Worm (Caenorhabditis elegans) whole organism, L2 larva: Measurements from ENCODE around the gene Y53C12B.1.
A peak's percentile ranks its signal among the peaks of the same experiment; 100 is the strongest.

Experiments used
- C34F6.9 ChIP-seq: fragments of 150-350 bp; optimal IDR thresholded peaks from 2 replicates; lab custom pipeline; 2014; ENCODE audit warnings: missing biosample characterization, missing genetic modification characterization
- F13H6.1 ChIP-seq: sonication (generic microtip); optimal IDR thresholded peaks from 2 replicates; lab custom pipeline; 2016; ENCODE audit warnings: missing genetic modification characterization, missing compliant biosample characterization
- R02D3.7 ChIP-seq: fragments of 150-350 bp; optimal IDR thresholded peaks from 2 replicates; lab custom pipeline; 2014; ENCODE audit warnings: missing biosample characterization, missing genetic modification characterization
- Y55F3AM.14 ChIP-seq: fragments of 200-800 bp; sonication (Bioruptor generic); optimal IDR thresholded peaks from 2 replicates; lab custom pipeline; 2018; ENCODE audit warnings: mild to moderate bottlenecking, missing genetic modification characterization, missing compliant biosample characterization
- ZK546.5 ChIP-seq: sonication (generic microtip); optimal IDR thresholded peaks from 2 replicates; lab custom pipeline; 2017; ENCODE audit warnings: missing biosample characterization, missing genetic modification characterization
- aly-2 ChIP-seq: fragments of 150-350 bp; optimal IDR thresholded peaks from 2 replicates; lab custom pipeline; 2014; ENCODE audit warnings: missing biosample characterization, missing genetic modification characterization
- blmp-1 ChIP-seq: sonication (generic microtip); optimal IDR thresholded peaks from 2 replicates; lab custom pipeline; 2017; ENCODE audit warnings: missing genetic modification characterization, mild to moderate bottlenecking, missing compliant biosample characterization, antibody characterized with exemption, moderate library complexity; ENCODE audit not compliant: insufficient read depth
- ceh-16 ChIP-seq: fragments of 150-350 bp; optimal IDR thresholded peaks from 2 replicates; lab custom pipeline; 2014; ENCODE audit warnings: missing biosample characterization, missing genetic modification characterization
- crh-2 ChIP-seq: sonication (generic microtip); optimal IDR thresholded peaks from 2 replicates; lab custom pipeline; 2017; ENCODE audit warnings: missing biosample characterization, missing genetic modification characterization
- egl-27 ChIP-seq: sonication (generic microtip); optimal IDR thresholded peaks from 3 replicates; lab custom pipeline; 2017; ENCODE audit warnings: missing biosample characterization, missing genetic modification reagents, missing genetic modification characterization
- elt-1 ChIP-seq: fragments of 150-350 bp; optimal IDR thresholded peaks from 2 replicates; lab custom pipeline; 2014; ENCODE audit warnings: missing biosample characterization, missing genetic modification characterization
- elt-3 ChIP-seq: sonication (generic microtip); optimal IDR thresholded peaks from 2 replicates; lab custom pipeline; 2017; ENCODE audit warnings: missing biosample characterization, missing genetic modification characterization
- fos-1 ChIP-seq: fragments of 150-350 bp; optimal IDR thresholded peaks from 2 replicates; lab custom pipeline; 2014; ENCODE audit warnings: missing biosample characterization, missing genetic modification characterization
- gmeb-1 ChIP-seq: fragments of 150-350 bp; optimal IDR thresholded peaks from 2 replicates; lab custom pipeline; 2014; ENCODE audit warnings: missing biosample characterization, missing genetic modification characterization
- lsy-2 ChIP-seq, 2 experiments: fragments of 150-350 bp in 1 of 2; sonication (generic microtip) in 1 of 2; optimal IDR thresholded peaks; 2 replicates each; lab custom pipeline; 2014 to 2017; ENCODE audit warnings: missing biosample characterization in 2 of 2, missing genetic modification characterization in 2 of 2
- mbf-1 ChIP-seq: sonication (generic microtip); optimal IDR thresholded peaks from 2 replicates; lab custom pipeline; 2017; ENCODE audit warnings: missing biosample characterization, missing genetic modification characterization
- mdl-1 ChIP-seq, 2 experiments: fragments of 150-350 bp in 1 of 2; sonication (generic microtip) in 1 of 2; optimal IDR thresholded peaks; 2 replicates each; lab custom pipeline; 2017; ENCODE audit warnings: missing biosample characterization in 2 of 2, missing genetic modification characterization in 2 of 2
- nhr-10 ChIP-seq: sonication (generic microtip); optimal IDR thresholded peaks from 2 replicates; lab custom pipeline; 2017; ENCODE audit warnings: missing biosample characterization, missing genetic modification characterization
- nhr-12 ChIP-seq: fragments of 150-350 bp; optimal IDR thresholded peaks from 2 replicates; lab custom pipeline; 2014; ENCODE audit warnings: missing biosample characterization, missing genetic modification characterization
- nhr-129 ChIP-seq: fragments of 150-350 bp; optimal IDR thresholded peaks from 2 replicates; lab custom pipeline; 2014; ENCODE audit warnings: missing biosample characterization, missing genetic modification characterization
- nhr-21 ChIP-seq: fragments of 150-350 bp; optimal IDR thresholded peaks from 2 replicates; lab custom pipeline; 2014; ENCODE audit warnings: missing biosample characterization, missing genetic modification characterization
- nhr-237 ChIP-seq: fragments of 150-350 bp; optimal IDR thresholded peaks from 2 replicates; lab custom pipeline; 2014; ENCODE audit warnings: missing biosample characterization, missing genetic modification characterization
- nhr-25 ChIP-seq: fragments of 150-350 bp; sonication (generic microtip); optimal IDR thresholded peaks from 3 replicates; lab custom pipeline; 2014; ENCODE audit warnings: missing biosample characterization, missing genetic modification characterization
- nhr-6 ChIP-seq: fragments of 150-350 bp; optimal IDR thresholded peaks from 2 replicates; lab custom pipeline; 2014; ENCODE audit warnings: missing biosample characterization, missing genetic modification characterization
- nhr-77 ChIP-seq: fragments of 150-350 bp; optimal IDR thresholded peaks from 2 replicates; lab custom pipeline; 2014; ENCODE audit warnings: missing biosample characterization, missing genetic modification characterization
- sem-4 ChIP-seq: fragments of 150-350 bp; optimal IDR thresholded peaks from 2 replicates; lab custom pipeline; 2014; ENCODE audit warnings: missing biosample characterization, missing genetic modification reagents, missing genetic modification characterization
- skn-1 ChIP-seq: sonication (generic microtip); optimal IDR thresholded peaks from 2 replicates; lab custom pipeline; 2017; ENCODE audit warnings: missing biosample characterization, missing genetic modification characterization
- sma-3 ChIP-seq: sonication (generic microtip); optimal IDR thresholded peaks from 2 replicates; lab custom pipeline; 2016; ENCODE audit warnings: missing genetic modification reagents, missing genetic modification characterization, missing compliant biosample characterization
- sma-9 ChIP-seq, 2 experiments: fragments of 150-350 bp in 1 of 2; sonication (generic microtip) in 1 of 2; optimal IDR thresholded peaks; 2 replicates each; lab custom pipeline; 2014 to 2016; ENCODE audit warnings: missing genetic modification characterization in 2 of 2, mild to moderate bottlenecking in 1 of 2, missing biosample characterization in 1 of 2, missing compliant biosample characterization in 1 of 2, missing genetic modification reagents in 1 of 2, moderate library complexity in 1 of 2
- snpc-4 ChIP-seq: fragments of 150-350 bp; optimal IDR thresholded peaks from 2 replicates; lab custom pipeline; 2014; ENCODE audit warnings: missing biosample characterization, missing genetic modification characterization
- unc-39 ChIP-seq: fragments of 150-350 bp; optimal IDR thresholded peaks from 2 replicates; lab custom pipeline; 2014; ENCODE audit warnings: missing biosample characterization, missing genetic modification characterization
- unc-55 ChIP-seq: fragments of 150-350 bp; sonication (generic microtip); optimal IDR thresholded peaks from 3 replicates; lab custom pipeline; 2014; ENCODE audit warnings: missing biosample characterization, missing genetic modification reagents, missing genetic modification characterization
- unc-62 ChIP-seq: fragments of 150-350 bp; optimal IDR thresholded peaks from 2 replicates; lab custom pipeline; 2014; ENCODE audit warnings: missing biosample characterization, missing genetic modification reagents, missing genetic modification characterization
- zag-1 ChIP-seq: fragments of 150-350 bp; optimal IDR thresholded peaks from 2 replicates; lab custom pipeline; 2014; ENCODE audit warnings: missing biosample characterization, missing genetic modification characterization
- ztf-4 ChIP-seq: fragments of 150-350 bp; optimal IDR thresholded peaks from 2 replicates; lab custom pipeline; 2014; ENCODE audit warnings: missing biosample characterization, missing genetic modification characterization

Gene Y53C12B.1

ce11 chrII:9787395-9788152, 41.7 kb upstream of the Y53C12B.1 start, which contains the start of gene cyp-13A2:
Gene cyp-13A2 (minus strand): TSS chrII:9787629.
- TF ChIP-seq F13H6.1 (tag; lab: Kevin White, UChicago) (peak; percentile 80), aly-2 (tag; lab: Kevin White, UChicago) (no peak), sem-4 (tag; lab: Kevin White, UChicago) (peak; percentile 47), lsy-2 (tag; optimal IDR thresholded peaks at IDR 0.05; lab: Kevin White, UChicago) (peak in 1 of 2 experiments; percentile 52), sma-9 (GFP tag; optimal IDR thresholded peaks at IDR 0.05; lab: Kevin White, UChicago) (peak; percentile 92), sma-9 (tag; optimal IDR thresholded peaks at IDR 0.05; lab: Kevin White, UChicago) (no peak), egl-27 (tag; lab: Kevin White, UChicago) (peak; percentile 83), nhr-21 (tag; lab: Kevin White, UChicago) (peak; percentile 67), mdl-1 (tag; optimal IDR thresholded peaks at IDR 0.05; lab: Kevin White, UChicago) (peak in 1 of 2 experiments; percentile 68), Y55F3AM.14 (no peak), nhr-77 (tag; lab: Kevin White, UChicago) (no peak), nhr-6 (peak; percentile 20), nhr-25 (peak; percentile 85), C34F6.9 (tag; lab: Kevin White, UChicago) (peak; percentile 25), elt-1 (tag; lab: Kevin White, UChicago) (peak; percentile 35), fos-1 (tag; lab: Kevin White, UChicago) (peak; percentile 89), sma-3 (GFP tag; lab: Kevin White, UChicago) (peak; percentile 73), nhr-129 (tag; lab: Kevin White, UChicago) (peak; percentile 48), nhr-12 (no peak), gmeb-1 (tag; lab: Kevin White, UChicago) (peak; percentile 11), mbf-1 (tag; lab: Kevin White, UChicago) (no peak), unc-55 (GFP tag; lab: Kevin White, UChicago) (peak; percentile 45), nhr-237 (no peak), ceh-16 (tag; lab: Kevin White, UChicago) (peak; percentile 88), snpc-4 (tag; lab: Kevin White, UChicago) (peak; percentile 95), crh-2 (tag; lab: Kevin White, UChicago) (peak; percentile 73), blmp-1 (peak; percentile 86)

- no peak for TF ChIP-seq unc-62
- TF ChIP-seq unc-55 (GFP tag; lab: Kevin White, UChicago) = no peak
- TF ChIP-seq blmp-1 = no peak
- peak; percentile 36 for TF ChIP-seq sma-9 (GFP tag; optimal IDR thresholded peaks at IDR 0.05; lab: Kevin White, UChicago)
- no peak for TF ChIP-seq sma-9 (tag; optimal IDR thresholded peaks at IDR 0.05; lab: Kevin White, UChicago)
- TF ChIP-seq snpc-4 (tag; lab: Kevin White, UChicago) = no peak
- no peak for TF ChIP-seq nhr-6
- TF ChIP-seq elt-3 (tag; lab: Kevin White, UChicago) = no peak
- TF ChIP-seq sem-4 (tag; lab: Kevin White, UChicago) = no peak
- peak; percentile 1 for TF ChIP-seq nhr-21 (tag; lab: Kevin White, UChicago)
- TF ChIP-seq R02D3.7 (tag; lab: Kevin White, UChicago) = no peak
- TF ChIP-seq lsy-2 (tag; optimal IDR thresholded peaks at IDR 0.05; lab: Kevin White, UChicago) = peak in 1 of 2 experiments; percentile 7
- TF ChIP-seq zag-1 (tag; lab: Kevin White, UChicago) = no peak
- no peak for TF ChIP-seq F13H6.1 (tag; lab: Kevin White, UChicago)
- no peak for TF ChIP-seq unc-39 (tag; lab: Kevin White, UChicago)
- no peak for TF ChIP-seq ZK546.5 (tag; lab: Kevin White, UChicago)
- no peak for TF ChIP-seq gmeb-1 (tag; lab: Kevin White, UChicago)
- no peak for TF ChIP-seq nhr-25
- no peak for TF ChIP-seq ceh-16 (tag; lab: Kevin White, UChicago)
Observed at ce11 chrII:9786215-9786614, 40.3 kb upstream of the Y53C12B.1 start.

- TF ChIP-seq sem-4 (tag; lab: Kevin White, UChicago) (no peak), snpc-4 (tag; lab: Kevin White, UChicago) (no peak), unc-55 (GFP tag; lab: Kevin White, UChicago) (no peak), skn-1 (tag; lab: Kevin White, UChicago) (no peak), unc-39 (tag; lab: Kevin White, UChicago) (no peak)
Observed at ce11 chrII:9782337-9782736, 36.5 kb upstream of the Y53C12B.1 start, which contains the start of gene T10B9.14. Gene T10B9.14 (minus strand): TSS chrII:9782437.

ce11 chrII:9781842-9782241, 36.0 kb upstream of the Y53C12B.1 start, which contains the start of gene cyp-13A1:
Gene cyp-13A1 (minus strand): TSS chrII:9781997.
- TF ChIP-seq ztf-4 (tag; lab: Kevin White, UChicago) (no peak), elt-3 (tag; lab: Kevin White, UChicago) (no peak), crh-2 (tag; lab: Kevin White, UChicago) (peak; percentile 13), nhr-10 (tag; lab: Kevin White, UChicago) (no peak), fos-1 (tag; lab: Kevin White, UChicago) (peak; percentile 77), sma-9 (GFP tag; optimal IDR thresholded peaks at IDR 0.05; lab: Kevin White, UChicago) (peak; percentile 54), sma-9 (tag; optimal IDR thresholded peaks at IDR 0.05; lab: Kevin White, UChicago) (no peak), zag-1 (tag; lab: Kevin White, UChicago) (no peak), nhr-25 (no peak), snpc-4 (tag; lab: Kevin White, UChicago) (no peak), aly-2 (tag; lab: Kevin White, UChicago) (no peak)
